Fruit fly (Drosophila melanogaster): ENCODE results near the gene Ziz.

The Ziz gene

DNA sequence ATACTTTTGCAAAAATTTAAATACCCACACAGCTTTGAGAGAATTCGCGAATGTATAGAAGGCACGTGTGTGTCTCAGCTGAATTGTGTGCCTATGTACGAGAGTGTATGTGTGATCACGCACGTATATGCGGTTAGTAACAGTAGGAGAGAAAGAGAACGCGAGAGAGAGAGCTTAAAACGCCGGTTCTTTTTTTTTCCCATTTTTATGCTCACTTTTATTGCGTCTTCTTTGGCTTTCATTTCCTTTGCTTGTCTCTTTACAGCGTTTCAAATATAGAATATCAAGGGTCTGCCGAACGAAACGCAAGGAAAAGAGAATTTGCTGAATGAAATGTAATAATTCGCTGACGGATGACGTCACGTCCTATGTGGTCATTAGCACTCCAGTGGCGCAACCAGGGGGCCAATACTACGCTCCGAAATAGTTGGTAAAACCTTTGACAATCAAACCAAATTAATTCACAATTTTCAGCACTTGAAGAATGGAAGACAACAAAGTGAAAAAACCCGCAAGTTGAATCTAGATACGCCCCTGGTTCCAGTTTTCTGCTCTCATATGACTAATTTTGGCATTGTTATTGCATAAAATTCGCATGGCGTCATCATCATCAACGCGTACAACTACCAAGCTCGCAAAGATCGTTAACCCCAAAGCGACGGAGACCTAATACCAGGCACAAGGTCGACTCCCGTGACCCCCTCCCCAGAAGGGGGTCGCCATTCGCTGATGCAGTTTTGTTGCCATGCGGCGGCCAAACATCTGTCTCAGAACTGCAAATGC is 71.0 kb downstream of the Ziz start (continued):
- TF ChIP-seq dac (GFP tag; optimal IDR thresholded peaks at IDR 0.05) = peak; percentile 37
- TF ChIP-seq CG16779 (tag; optimal IDR thresholded peaks at IDR 0.05) = peak; percentile 33
- TF ChIP-seq Hr39 (GFP tag; optimal IDR thresholded peaks at IDR 0.05) = peak; percentile 94
- TF ChIP-seq Blimp-1 (GFP tag; optimal IDR thresholded peaks at IDR 0.05) = peak; percentile 45
- peak; percentile 7 to 21 for TF ChIP-seq ss (GFP tag; optimal IDR thresholded peaks at IDR 0.05)
- TF ChIP-seq Sox102F (GFP tag; optimal IDR thresholded peaks at IDR 0.05) = peak; percentile 90
- peak; percentile 29 for TF ChIP-seq dsx (GFP tag; optimal IDR thresholded peaks at IDR 0.05; ENCODE audit: poor library complexity, severe bottlenecking)
- TF ChIP-seq CG6808 (GFP tag; optimal IDR thresholded peaks at IDR 0.05) = peak; percentile 13
- TF ChIP-seq Hr4 (GFP tag; optimal IDR thresholded peaks at IDR 0.05) = peak; percentile 68

DNA sequence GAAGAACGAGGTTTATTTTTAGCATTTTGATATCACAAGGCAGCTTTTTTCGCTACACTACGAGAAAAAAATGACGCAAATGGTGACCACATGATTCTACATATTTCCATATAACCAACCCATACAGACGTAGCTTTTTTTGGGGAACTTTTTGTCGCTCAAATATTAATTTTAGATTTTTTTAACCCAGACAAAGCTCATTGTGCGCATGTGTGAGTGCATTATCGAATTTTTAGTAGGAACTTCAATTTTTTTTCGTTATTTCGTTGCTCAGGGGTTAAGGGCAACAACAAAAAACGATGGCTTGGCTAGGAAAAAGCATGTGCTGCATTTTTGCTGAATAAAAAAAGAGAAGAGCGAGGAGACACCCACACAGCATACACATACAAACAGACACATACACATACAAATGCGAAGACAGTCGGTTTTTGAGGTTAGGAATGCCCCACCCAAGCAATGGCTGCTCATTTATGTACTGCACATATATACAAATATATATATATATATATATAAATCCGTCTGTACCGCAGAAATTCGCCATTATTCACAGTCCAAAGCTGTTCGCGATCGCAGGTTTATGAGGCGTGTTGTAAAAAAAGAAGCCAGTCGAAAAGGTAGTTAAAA is 71.7 kb downstream of the Ziz start:
- no peak for TF ChIP-seq CG11902 (GFP tag; optimal IDR thresholded peaks at IDR 0.05)
- peak; percentile 41; the same call in 1 of the 3 replicates for TF ChIP-seq CG8119 (GFP tag; IDR thresholded peaks at IDR 0.05)
- peak; percentile 4 for TF ChIP-seq CG8319 (GFP tag; optimal IDR thresholded peaks at IDR 0.05)
- no peak for TF ChIP-seq fd85E (GFP tag; optimal IDR thresholded peaks at IDR 0.05)
- TF ChIP-seq dac (GFP tag; optimal IDR thresholded peaks at IDR 0.05) = peak; percentile 29
- TF ChIP-seq svp (GFP tag) = peak; percentile 80
- TF ChIP-seq Sox15 (GFP tag; optimal IDR thresholded peaks at IDR 0.05) = peak; percentile 31
- TF ChIP-seq Smox (GFP tag; optimal IDR thresholded peaks at IDR 0.05) = peak; percentile 13
- peak; percentile 43 for TF ChIP-seq CG4318 (GFP tag; optimal IDR thresholded peaks at IDR 0.05)
- no peak for TF ChIP-seq CG34406 (GFP tag; optimal IDR thresholded peaks at IDR 0.05)
- peak; percentile 13 for TF ChIP-seq CG3919 (GFP tag; optimal IDR thresholded peaks at IDR 0.05)
- peak; percentile 36 for TF ChIP-seq Ets96B (tag; optimal IDR thresholded peaks at IDR 0.05)
- TF ChIP-seq Hr4 (GFP tag; optimal IDR thresholded peaks at IDR 0.05) = peak; percentile 67
- TF ChIP-seq Blimp-1 (GFP tag; optimal IDR thresholded peaks at IDR 0.05) = no peak
- no peak for TF ChIP-seq CG11762 (GFP tag; optimal IDR thresholded peaks at IDR 0.05; ENCODE audit: insufficient read depth)
- peak; percentile 69 for TF ChIP-seq CG10631 (GFP tag; optimal IDR thresholded peaks at IDR 0.05)
- peak; percentile 32 for TF ChIP-seq spab (GFP tag; optimal IDR thresholded peaks at IDR 0.05)
- no peak for TF ChIP-seq dsx (GFP tag; optimal IDR thresholded peaks at IDR 0.05; ENCODE audit: poor library complexity, severe bottlenecking)
- no peak for TF ChIP-seq fkh (GFP tag; optimal IDR thresholded peaks at IDR 0.05)
- TF ChIP-seq Eip93F (GFP tag; optimal IDR thresholded peaks at IDR 0.05) = no peak
- peak; percentile 36 for TF ChIP-seq CG6792 (GFP tag; optimal IDR thresholded peaks at IDR 0.05)
- peak; percentile 87 for TF ChIP-seq Eip78C (GFP tag)
- TF ChIP-seq vri (GFP tag; optimal IDR thresholded peaks at IDR 0.05) = peak; percentile 6
- no peak for TF ChIP-seq Ets21C (GFP tag; optimal IDR thresholded peaks at IDR 0.05)
- TF ChIP-seq CG32006 (GFP tag; optimal IDR thresholded peaks at IDR 0.05) = peak; percentile 75
- TF ChIP-seq CG8632 (GFP tag; optimal IDR thresholded peaks at IDR 0.05) = peak; percentile 43
- peak; percentile 71 for TF ChIP-seq Sox14 (GFP tag; optimal IDR thresholded peaks at IDR 0.05)
- peak; percentile 35 for TF ChIP-seq cyc (GFP tag; optimal IDR thresholded peaks at IDR 0.05)
- TF ChIP-seq CG16779 (tag; optimal IDR thresholded peaks at IDR 0.05) = no peak
- peak; percentile 64 for TF ChIP-seq OdsH (GFP tag; optimal IDR thresholded peaks at IDR 0.05)
- TF ChIP-seq CG1621 (tag; optimal IDR thresholded peaks at IDR 0.05) = peak; percentile 37
- TF ChIP-seq CG31627 (GFP tag; optimal IDR thresholded peaks at IDR 0.05) = peak; percentile 55
- no peak for TF ChIP-seq Lpt (GFP tag; optimal IDR thresholded peaks at IDR 0.05)
- TF ChIP-seq CG6163 (GFP tag; IDR thresholded peaks at IDR 0.05) = peak; percentile 57
- peak; percentile 63 for TF ChIP-seq CG15336 (GFP tag; IDR thresholded peaks at IDR 0.05)
- no peak for TF ChIP-seq CG9139 (GFP tag; optimal IDR thresholded peaks at IDR 0.05)
- no peak for TF ChIP-seq CG7368 (GFP tag; optimal IDR thresholded peaks at IDR 0.05)
- peak; percentile 53 for TF ChIP-seq Eip75B (GFP tag; optimal IDR thresholded peaks at IDR 0.05)
- TF ChIP-seq CG6808 (GFP tag; optimal IDR thresholded peaks at IDR 0.05) = peak; percentile 11
- peak; percentile 64 for TF ChIP-seq Hr39 (GFP tag; optimal IDR thresholded peaks at IDR 0.05)
- TF ChIP-seq CG6854 (GFP tag; optimal IDR thresholded peaks at IDR 0.05) = no peak
- peak; percentile 24 for TF ChIP-seq achi (GFP tag; optimal IDR thresholded peaks at IDR 0.05)
- peak; percentile 31 for TF ChIP-seq Met (GFP tag; optimal IDR thresholded peaks at IDR 0.05)
- TF ChIP-seq net (GFP tag; optimal IDR thresholded peaks at IDR 0.05) = peak; percentile 52
